Fruit fly (Drosophila melanogaster): ENCODE results near the gene Rtnl1.

- TF ChIP-seq Dll (optimal IDR thresholded peaks at IDR 0.05) (no peak), pan (optimal IDR thresholded peaks at IDR 0.05) (no peak), EcR (GFP tag; optimal IDR thresholded peaks at IDR 0.05) (peak in 1 of 2 experiments; percentile 67)
Observed at dm6 chr2L:4997401-4998259, 11.9 kb downstream of the Rtnl1 start.
